Fruit fly (Drosophila melanogaster): ENCODE results near the gene foi.

dm6 chr3L:8512428-8512827, 12.6 kb upstream of the foi start, which contains the start of gene CG6765:
- no peak for TF ChIP-seq pan (optimal IDR thresholded peaks at IDR 0.05)
- no peak for TF ChIP-seq CG8478 (optimal IDR thresholded peaks at IDR 0.05)
- no peak for TF ChIP-seq psq (optimal IDR thresholded peaks at IDR 0.05)
- TF ChIP-seq EcR (GFP tag; optimal IDR thresholded peaks at IDR 0.05): no peak
- no peak for TF ChIP-seq usp (GFP tag; optimal IDR thresholded peaks at IDR 0.05)
